Fruit fly (Drosophila melanogaster) whole organism, embryonic: ENCODE data around the gene CG33158.

Experiments
- Ada2b ChIP-seq: fragments of 200-800 bp; sonication (Bioruptor generic); IDR thresholded peaks from 2 replicates; pipeline ENCODE4 v1.3.6; 2022; ENCODE audit warnings: missing biosample characterization, missing genetic modification characterization
- Aef1 ChIP-seq: fragments of 200-800 bp; sonication (Bioruptor generic); IDR thresholded peaks from 3 replicates; pipeline ENCODE4 v1.3.6; 2022; ENCODE audit warnings: missing biosample characterization, missing genetic modification characterization
- Antp ChIP-seq: fragments of 200-800 bp; sonication (Bioruptor generic); optimal IDR thresholded peaks from 3 replicates; lab custom pipeline; 2016; ENCODE audit warnings: missing biosample characterization, missing genetic modification characterization
- Bdp1 ChIP-seq: fragments of 200-800 bp; sonication (Bioruptor generic); optimal IDR thresholded peaks from 3 replicates; lab custom pipeline; 2016; ENCODE audit warnings: missing biosample characterization, missing genetic modification characterization
- CG10209 ChIP-seq: fragments of 200-800 bp; sonication (Bioruptor generic); optimal IDR thresholded peaks from 3 replicates; lab custom pipeline; 2017; ENCODE audit warnings: missing biosample characterization, mild to moderate bottlenecking, missing genetic modification characterization, missing genetic modification reagents
- CG10654 ChIP-seq: fragments of 200-800 bp; sonication (Bioruptor generic); optimal IDR thresholded peaks from 2 replicates; lab custom pipeline; 2016; ENCODE audit warnings: missing biosample characterization, missing genetic modification characterization
- CG10959 ChIP-seq: fragments of 200-800 bp; sonication (Bioruptor generic); IDR thresholded peaks from 2 replicates; pipeline ENCODE4 v1.3.6; 2022; ENCODE audit warnings: missing biosample characterization, missing genetic modification characterization
- CG11456 ChIP-seq: fragments of 200-800 bp; sonication (Bioruptor generic); IDR thresholded peaks from 3 replicates; pipeline ENCODE4 v1.3.6; 2022; ENCODE audit warnings: missing biosample characterization, missing genetic modification characterization
- CG12219 ChIP-seq: fragments of 200-800 bp; sonication (Bioruptor generic); optimal IDR thresholded peaks from 3 replicates; lab custom pipeline; 2018; ENCODE audit warnings: missing biosample characterization, mild to moderate bottlenecking, missing genetic modification characterization
- CG12236 ChIP-seq: fragments of 200-800 bp; sonication (Bioruptor generic); optimal IDR thresholded peaks from 2 replicates; lab custom pipeline; 2016; ENCODE audit warnings: missing biosample characterization, missing genetic modification characterization
- CG17568 ChIP-seq: fragments of 200-800 bp; sonication (Bioruptor generic); optimal IDR thresholded peaks from 2 replicates; lab custom pipeline; 2018; ENCODE audit warnings: missing biosample characterization, mild to moderate bottlenecking, missing genetic modification characterization, moderate library complexity
- CG17802 ChIP-seq: fragments of 200-800 bp; sonication (Bioruptor generic); optimal IDR thresholded peaks from 2 replicates; lab custom pipeline; 2018; ENCODE audit warnings: missing biosample characterization, mild to moderate bottlenecking, missing genetic modification characterization, moderate library complexity
- CG17912 ChIP-seq: fragments of 200-800 bp; sonication (Bioruptor generic); optimal IDR thresholded peaks from 2 replicates; lab custom pipeline; 2018; ENCODE audit warnings: missing biosample characterization, mild to moderate bottlenecking, missing genetic modification characterization
- CG18011 ChIP-seq: fragments of 200-800 bp; sonication (Bioruptor generic); optimal IDR thresholded peaks from 2 replicates; lab custom pipeline; 2017; ENCODE audit warnings: missing biosample characterization, missing genetic modification characterization, mild to moderate bottlenecking, moderate library complexity, missing genotype
- CG2712 ChIP-seq: fragments of 200-800 bp; optimal IDR thresholded peaks from 3 replicates; lab custom pipeline; 2019; ENCODE audit warnings: missing biosample characterization, mild to moderate bottlenecking, missing genetic modification characterization, moderate library complexity
- CG2875 ChIP-seq: fragments of 200-800 bp; sonication (Bioruptor generic); optimal IDR thresholded peaks from 2 replicates; lab custom pipeline; 2017; ENCODE audit warnings: missing biosample characterization, mild to moderate bottlenecking, missing genetic modification characterization, missing genetic modification reagents
- CG32772 ChIP-seq: fragments of 200-800 bp; sonication (Bioruptor generic); IDR thresholded peaks from 2 replicates; pipeline ENCODE4 v1.3.6; 2022; ENCODE audit warnings: missing biosample characterization, missing genetic modification characterization
- CG4854 ChIP-seq: fragments of 200-800 bp; sonication (Bioruptor generic); optimal IDR thresholded peaks from 2 replicates; lab custom pipeline; 2016; ENCODE audit warnings: missing biosample characterization, missing genetic modification characterization, inconsistent platforms
- CG7987 ChIP-seq: fragments of 200-800 bp; sonication (Bioruptor generic); optimal IDR thresholded peaks from 2 replicates; lab custom pipeline; 2018; ENCODE audit warnings: missing biosample characterization, mild to moderate bottlenecking, missing genetic modification characterization, moderate library complexity
- CG8765 ChIP-seq: fragments of 200-800 bp; sonication (Bioruptor generic); IDR thresholded peaks from 2 replicates; pipeline ENCODE4 v1.3.6; 2022; ENCODE audit warnings: missing biosample characterization, missing genetic modification characterization
- CG8924 ChIP-seq: fragments of 200-800 bp; optimal IDR thresholded peaks from 3 replicates; lab custom pipeline; 2019; ENCODE audit warnings: missing biosample characterization, mild to moderate bottlenecking, missing genetic modification characterization, moderate library complexity
- Camta ChIP-seq: fragments of 200-800 bp; sonication (Bioruptor generic); optimal IDR thresholded peaks from 2 replicates; lab custom pipeline; 2016; ENCODE audit warnings: missing biosample characterization, missing genetic modification characterization
- CrebB ChIP-seq: fragments of 200-800 bp; sonication (Bioruptor generic); optimal IDR thresholded peaks from 3 replicates; lab custom pipeline; 2018; ENCODE audit warnings: missing biosample characterization, mild to moderate bottlenecking, missing genetic modification characterization
- Doc2 ChIP-seq: fragments of 200-800 bp; sonication (Bioruptor generic); IDR thresholded peaks from 2 replicates; pipeline ENCODE4 v1.3.6; 2022; ENCODE audit warnings: missing biosample characterization, missing genetic modification characterization
- Fer1 ChIP-seq: fragments of 200-800 bp; sonication (Bioruptor generic); optimal IDR thresholded peaks from 2 replicates; lab custom pipeline; 2017; ENCODE audit warnings: missing biosample characterization, mild to moderate bottlenecking, missing genetic modification characterization
- Fer3 ChIP-seq: fragments of 200-800 bp; sonication (Bioruptor generic); optimal IDR thresholded peaks from 2 replicates; lab custom pipeline; 2018; ENCODE audit warnings: missing biosample characterization, mild to moderate bottlenecking, missing genetic modification characterization, moderate library complexity
- HHEX ChIP-seq: fragments of 200-800 bp; sonication (Bioruptor generic); optimal IDR thresholded peaks from 3 replicates; lab custom pipeline; 2017; ENCODE audit warnings: missing biosample characterization, mild to moderate bottlenecking, missing genetic modification characterization, missing genetic modification reagents
- Hr78 ChIP-seq, 2 experiments: fragments of 200-800 bp in 1 of 2; fragments of >200 bp in 1 of 2; sonication (Bioruptor generic) in 1 of 2; optimal IDR thresholded peaks; 2 replicates each; lab custom pipeline; 2017 to 2019; ENCODE audit warnings: missing biosample characterization in 2 of 2, missing genetic modification characterization in 2 of 2, mild to moderate bottlenecking in 1 of 2, moderate library complexity in 1 of 2
- Meics ChIP-seq: fragments of 200-800 bp; sonication (Bioruptor generic); optimal IDR thresholded peaks from 2 replicates; lab custom pipeline; 2017; ENCODE audit warnings: missing biosample characterization, mild to moderate bottlenecking, missing genetic modification characterization
- NC2α ChIP-seq: fragments of 200-800 bp; sonication (Bioruptor generic); optimal IDR thresholded peaks from 2 replicates; lab custom pipeline; 2016; ENCODE audit warnings: missing biosample characterization, missing genetic modification characterization
- NC2β ChIP-seq: fragments of 200-800 bp; sonication (Bioruptor generic); optimal IDR thresholded peaks from 2 replicates; lab custom pipeline; 2016; ENCODE audit warnings: missing biosample characterization, missing genetic modification characterization
- Neu2 ChIP-seq: fragments of 200-800 bp; sonication (Bioruptor generic); optimal IDR thresholded peaks from 3 replicates; lab custom pipeline; 2016; ENCODE audit warnings: missing biosample characterization, missing genetic modification characterization, borderline replicate concordance
- Optix ChIP-seq: fragments of 200-800 bp; sonication (Bioruptor generic); IDR thresholded peaks from 3 replicates; pipeline ENCODE4 v1.3.6; 2022; ENCODE audit warnings: missing biosample characterization, missing genetic modification characterization
- PHDP ChIP-seq: fragments of 200-800 bp; sonication (Bioruptor generic); optimal IDR thresholded peaks from 3 replicates; lab custom pipeline; 2018; ENCODE audit warnings: missing biosample characterization, mild to moderate bottlenecking, missing genetic modification characterization, moderate library complexity
- Ssrp ChIP-seq: fragments of 200-800 bp; sonication (Bioruptor generic); optimal IDR thresholded peaks from 2 replicates; lab custom pipeline; 2018; ENCODE audit warnings: missing biosample characterization, mild to moderate bottlenecking, missing genetic modification characterization, moderate library complexity
- chif ChIP-seq, 2 experiments: fragments of 200-800 bp; sonication (Bioruptor generic); optimal IDR thresholded peaks; 3 replicates each; lab custom pipeline; 2016; ENCODE audit warnings: missing biosample characterization in 2 of 2, missing genetic modification characterization in 2 of 2
- dm ChIP-seq: fragments of 200-800 bp; sonication (Bioruptor generic); optimal IDR thresholded peaks from 3 replicates; lab custom pipeline; 2016; ENCODE audit warnings: missing biosample characterization, missing genetic modification characterization
- emc ChIP-seq: fragments of 200-800 bp; sonication (Bioruptor generic); optimal IDR thresholded peaks from 2 replicates; lab custom pipeline; 2016; ENCODE audit warnings: missing biosample characterization, missing genetic modification characterization
- eve ChIP-seq, 2 experiments: fragments of >200 bp; optimal IDR thresholded peaks; 2 replicates each; lab custom pipeline; 2017; ENCODE audit warnings: missing biosample characterization in 2 of 2, missing genetic modification characterization in 2 of 2
- gsb ChIP-seq: fragments of 200-800 bp; sonication (Bioruptor generic); IDR thresholded peaks from 2 replicates; pipeline ENCODE4 v1.3.6; 2022; ENCODE audit warnings: missing biosample characterization, missing genetic modification characterization
- knrl ChIP-seq: fragments of 200-800 bp; sonication (Bioruptor generic); IDR thresholded peaks from 3 replicates; pipeline ENCODE4 v1.3.6; 2022; ENCODE audit warnings: missing biosample characterization, missing genetic modification characterization; ENCODE audit not compliant: partially characterized antibody
- lbe ChIP-seq: fragments of 200-800 bp; sonication (Bioruptor generic); optimal IDR thresholded peaks from 2 replicates; lab custom pipeline; 2016; ENCODE audit warnings: missing biosample characterization, mild to moderate bottlenecking, missing genetic modification characterization
- mirr ChIP-seq: fragments of 200-800 bp; sonication (Bioruptor generic); optimal IDR thresholded peaks from 3 replicates; lab custom pipeline; 2018; ENCODE audit warnings: missing biosample characterization, mild to moderate bottlenecking, missing genetic modification characterization
- mld ChIP-seq: fragments of 200-800 bp; sonication (Bioruptor generic); IDR thresholded peaks from 3 replicates; pipeline ENCODE4 v1.3.6; 2022; ENCODE audit warnings: missing biosample characterization, missing genetic modification characterization; ENCODE audit not compliant: partially characterized antibody
- phol ChIP-seq: fragments of 200-800 bp; sonication (Bioruptor generic); optimal IDR thresholded peaks from 3 replicates; lab custom pipeline; 2018; ENCODE audit warnings: missing biosample characterization, mild to moderate bottlenecking, missing genetic modification characterization, moderate library complexity
- pita ChIP-seq: fragments of 200-800 bp; sonication (Bioruptor generic); optimal IDR thresholded peaks from 2 replicates; lab custom pipeline; 2017; ENCODE audit warnings: missing biosample characterization, mild to moderate bottlenecking, missing genetic modification characterization
- pnt ChIP-seq: fragments of 200-800 bp; sonication (Bioruptor generic); optimal IDR thresholded peaks from 3 replicates; lab custom pipeline; 2016; ENCODE audit warnings: missing biosample characterization, missing genetic modification characterization
- pzg ChIP-seq: fragments of 200-800 bp; sonication (Bioruptor generic); optimal IDR thresholded peaks from 3 replicates; lab custom pipeline; 2018; ENCODE audit warnings: missing biosample characterization, mild to moderate bottlenecking, missing genetic modification characterization, moderate library complexity
- shn ChIP-seq: fragments of 200-800 bp; sonication (Bioruptor generic); optimal IDR thresholded peaks from 3 replicates; lab custom pipeline; 2016; ENCODE audit warnings: missing biosample characterization, missing genetic modification characterization
- vfl ChIP-seq: fragments of 200-800 bp; sonication (Bioruptor generic); optimal IDR thresholded peaks from 2 replicates; lab custom pipeline; 2016; ENCODE audit warnings: missing biosample characterization, missing genetic modification characterization

The CG33158 gene

dm6 chr3L:16411566-16411965 is 7.8 kb upstream of the CG33158 start, which contains the start of gene fax (continued):
- TF ChIP-seq dm, result no peak
- TF ChIP-seq Hr78 (GFP tag; optimal IDR thresholded peaks at IDR 0.05; lab: Kevin White, UChicago), result no peak
- no peak for TF ChIP-seq CG18011
- no peak for TF ChIP-seq eve (GFP tag; optimal IDR thresholded peaks at IDR 0.05; lab: Kevin White, UChicago)
- TF ChIP-seq Doc2 (GFP tag; lab: Robert Waterston, UW), result no peak
- no peak for TF ChIP-seq Aef1 (GFP tag; lab: Robert Waterston, UW)
- TF ChIP-seq CG10654 (GFP tag; lab: Kevin White, UChicago), result peak; percentile 5
- TF ChIP-seq CG32772 (GFP tag; lab: Robert Waterston, UW), result no peak
- no peak for TF ChIP-seq gsb (GFP tag; lab: Robert Waterston, UW)
- TF ChIP-seq CrebB (tag; lab: Kevin White, UChicago), result peak; percentile 36
- peak; percentile 24 for TF ChIP-seq phol (tag; lab: Kevin White, UChicago)
- TF ChIP-seq CG10959 (GFP tag; lab: Robert Waterston, UW), result 0 out of 2 replicates have a peak, but pooled peaks have one; percentile 11
- no peak for TF ChIP-seq emc
- no peak for TF ChIP-seq mirr (GFP tag; lab: Kevin White, UChicago)
- TF ChIP-seq CG10209, result no peak
- TF ChIP-seq knrl (GFP tag; lab: Robert Waterston, UW), result no peak
- TF ChIP-seq vfl (GFP tag; lab: Kevin White, UChicago), result no peak
- TF ChIP-seq CG17802 (tag; lab: Kevin White, UChicago), result no peak
- no peak for TF ChIP-seq Bdp1 (GFP tag; lab: Kevin White, UChicago)
- no peak for TF ChIP-seq CG12236 (GFP tag; lab: Kevin White, UChicago)
- no peak for TF ChIP-seq CG2875
- TF ChIP-seq CG2712, result peak; percentile 65
- peak; percentile 32; the same call in 1 of the 2 replicates for TF ChIP-seq CG8765 (GFP tag; lab: Robert Waterston, UW)
- no peak for TF ChIP-seq pnt
- TF ChIP-seq PHDP (tag; lab: Kevin White, UChicago), result peak; percentile 43
- no peak for TF ChIP-seq CG17568 (GFP tag; lab: Kevin White, UChicago)
- peak; percentile 48 for TF ChIP-seq NC2β (GFP tag; lab: Kevin White, UChicago)
- no peak for TF ChIP-seq Antp (GFP tag; lab: Kevin White, UChicago)
- peak; percentile 4 for TF ChIP-seq CG17912
- no peak for TF ChIP-seq shn (GFP tag; lab: Kevin White, UChicago)
- peak; percentile 54 for TF ChIP-seq CG8924 (tag; lab: Kevin White, UChicago)
- peak; percentile 40 for TF ChIP-seq lbe (GFP tag; lab: Kevin White, UChicago)

DNA sequence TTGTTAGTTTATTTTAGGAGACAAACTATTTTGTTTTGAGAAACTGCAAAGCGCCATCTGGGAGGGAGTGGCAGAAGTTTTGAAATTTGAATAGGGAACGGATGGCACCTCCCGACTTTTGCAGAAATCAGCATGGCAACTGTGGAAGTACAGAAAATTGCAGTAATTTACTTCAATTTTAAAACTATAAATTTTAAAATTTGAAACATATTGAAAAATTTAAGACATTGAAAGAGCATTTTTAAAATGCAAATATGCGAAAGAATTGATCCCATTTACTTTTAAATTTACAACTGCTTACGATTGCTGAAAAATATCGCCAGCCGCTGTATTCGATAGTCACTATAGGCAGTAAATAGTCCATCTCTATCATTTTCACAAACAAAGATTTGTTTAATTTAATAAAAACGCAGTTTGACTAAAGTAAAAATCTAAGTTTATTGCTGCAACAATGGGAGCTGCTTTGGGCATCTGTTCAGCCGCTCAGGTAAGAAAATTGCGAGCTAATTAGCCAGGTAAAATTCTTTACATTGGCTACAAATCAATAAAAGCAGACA is 6.9 kb upstream of the CG33158 start, which contains the start of gene Serinc:
Gene Serinc, plus strand, starts transcription at position 329 of the 557 bp plus-strand sequence.
- TF ChIP-seq pzg (GFP tag; lab: Kevin White, UChicago) (peak; percentile 71), Ada2b (GFP tag; lab: Robert Waterston, UW) (peak; percentile 21; the same call in 1 of the 2 replicates), CG17912 (peak; percentile 27), pita (peak; percentile 49), CG12219 (GFP tag; lab: Kevin White, UChicago) (no peak), HHEX (GFP tag; lab: Kevin White, UChicago) (peak; percentile 48), Meics (GFP tag; lab: Kevin White, UChicago) (peak; percentile 57), mld (GFP tag; lab: Robert Waterston, UW) (peak; percentile 95), NC2α (GFP tag; lab: Kevin White, UChicago) (no peak), CG7987 (GFP tag; lab: Kevin White, UChicago) (peak; percentile 51), Optix (GFP tag; lab: Robert Waterston, UW) (0 out of 3 replicates have a peak, but pooled peaks have one; percentile 25), Fer1 (GFP tag; lab: Kevin White, UChicago) (peak; percentile 47), CG4854 (GFP tag; lab: Kevin White, UChicago) (peak; percentile 38), Fer3 (tag; lab: Kevin White, UChicago) (peak; percentile 46), chif (GFP tag; optimal IDR thresholded peaks at IDR 0.05; lab: Kevin White, UChicago) (peak; percentile 12 to 41), Camta (GFP tag; lab: Kevin White, UChicago) (peak; percentile 54), Neu2 (GFP tag; lab: Kevin White, UChicago) (no peak), CG11456 (GFP tag; lab: Robert Waterston, UW) (peak; percentile 65), Ssrp (tag; lab: Kevin White, UChicago) (peak; percentile 27)
